Worm (Caenorhabditis elegans) whole organism, L3 larva: ENCODE data around the gene F41G3.6.
A peak's percentile ranks its signal among the peaks of the same experiment; 100 is the strongest.

Experiments
- aly-2 ChIP-seq: fragments of 150-350 bp; optimal IDR thresholded peaks from 2 replicates; lab custom pipeline; 2014; ENCODE audit warnings: missing biosample characterization, missing genetic modification characterization
- ama-1 ChIP-seq: fragments of 150-350 bp; optimal IDR thresholded peaks from 2 replicates; lab custom pipeline; 2018
- ceh-16 ChIP-seq: sonication (generic microtip); optimal IDR thresholded peaks from 2 replicates; lab custom pipeline; 2017; ENCODE audit warnings: missing biosample characterization, missing genetic modification characterization
- ceh-82 ChIP-seq: fragments of 150-350 bp; optimal IDR thresholded peaks from 2 replicates; lab custom pipeline; 2014; ENCODE audit warnings: missing biosample characterization, missing genetic modification characterization
- ceh-9 ChIP-seq: sonication (generic microtip); optimal IDR thresholded peaks from 2 replicates; lab custom pipeline; 2018; ENCODE audit warnings: missing biosample characterization, missing genetic modification characterization
- daf-12 ChIP-seq: fragments of 150-350 bp; optimal IDR thresholded peaks from 2 replicates; lab custom pipeline; 2014; ENCODE audit warnings: missing biosample characterization, missing genetic modification reagents, missing genetic modification characterization
- egl-5 ChIP-seq: fragments of 150-350 bp; optimal IDR thresholded peaks from 2 replicates; lab custom pipeline; 2017; ENCODE audit warnings: missing biosample characterization, missing genetic modification reagents, missing genetic modification characterization, inconsistent platforms
- elt-1 ChIP-seq: fragments of 150-350 bp; optimal IDR thresholded peaks from 2 replicates; lab custom pipeline; 2014; ENCODE audit warnings: missing biosample characterization, missing genetic modification characterization
- elt-2 ChIP-seq: sonication (generic microtip); optimal IDR thresholded peaks from 2 replicates; lab custom pipeline; 2016; ENCODE audit warnings: missing genetic modification reagents, mild to moderate bottlenecking, missing genetic modification characterization, missing compliant biosample characterization
- elt-3 ChIP-seq, 3 experiments: fragments of 150-350 bp in 1 of 3; sonication (generic microtip) in 2 of 3; optimal IDR thresholded peaks; 2 replicates in 2 of 3; 4 replicates in 1 of 3; lab custom pipeline; 2014 to 2017; ENCODE audit warnings: missing biosample characterization in 3 of 3, missing genetic modification characterization in 3 of 3
- eor-1 ChIP-seq, 2 experiments: fragments of 150-350 bp; optimal IDR thresholded peaks; 2 replicates each; lab custom pipeline; 2014 to 2018; ENCODE audit warnings: missing biosample characterization in 2 of 2, missing genetic modification characterization in 2 of 2
- fkh-2 ChIP-seq: fragments of 150-350 bp; optimal IDR thresholded peaks from 2 replicates; lab custom pipeline; 2014; ENCODE audit warnings: missing biosample characterization, missing genetic modification reagents, missing genetic modification characterization
- hmg-11 ChIP-seq: sonication (generic microtip); optimal IDR thresholded peaks from 2 replicates; lab custom pipeline; 2016; ENCODE audit warnings: missing genetic modification characterization, missing compliant biosample characterization
- jun-1 ChIP-seq: fragments of 150-350 bp; optimal IDR thresholded peaks from 2 replicates; lab custom pipeline; 2014; ENCODE audit warnings: missing biosample characterization, missing genetic modification reagents, missing genetic modification characterization
- lin-39 ChIP-seq: fragments of 150-350 bp; optimal IDR thresholded peaks from 2 replicates; lab custom pipeline; 2018; ENCODE audit warnings: missing biosample characterization, missing genetic modification reagents, missing genetic modification characterization
- lsy-12 ChIP-seq: sonication (generic microtip); optimal IDR thresholded peaks from 2 replicates; lab custom pipeline; 2016; ENCODE audit warnings: mild to moderate bottlenecking, missing genetic modification characterization, missing compliant biosample characterization
- mdl-1 ChIP-seq: fragments of 150-350 bp; optimal IDR thresholded peaks from 2 replicates; lab custom pipeline; 2014; ENCODE audit warnings: missing biosample characterization, missing genetic modification characterization
- mml-1 ChIP-seq: fragments of 150-350 bp; sonication (generic microtip); optimal IDR thresholded peaks from 3 replicates; lab custom pipeline; 2014; ENCODE audit warnings: missing biosample characterization, missing genetic modification characterization
- nfya-1 ChIP-seq: sonication (generic microtip); optimal IDR thresholded peaks from 2 replicates; lab custom pipeline; 2017; ENCODE audit warnings: missing genetic modification characterization, mild to moderate bottlenecking, missing compliant biosample characterization, antibody characterized with exemption, moderate library complexity; ENCODE audit not compliant: insufficient read depth
- nhr-11 ChIP-seq: fragments of 150-350 bp; optimal IDR thresholded peaks from 2 replicates; lab custom pipeline; 2014; ENCODE audit warnings: missing biosample characterization, missing genetic modification characterization
- nhr-12 ChIP-seq: fragments of 150-350 bp; optimal IDR thresholded peaks from 2 replicates; lab custom pipeline; 2014; ENCODE audit warnings: missing biosample characterization, missing genetic modification characterization
- nhr-23 ChIP-seq: fragments of 150-350 bp; optimal IDR thresholded peaks from 2 replicates; lab custom pipeline; 2014; ENCODE audit warnings: missing biosample characterization, missing genetic modification reagents, missing genetic modification characterization
- nhr-25 ChIP-seq: sonication (generic microtip); optimal IDR thresholded peaks from 2 replicates; lab custom pipeline; 2017; ENCODE audit warnings: missing biosample characterization, missing genetic modification characterization
- nhr-28 ChIP-seq: fragments of 150-350 bp; optimal IDR thresholded peaks from 2 replicates; lab custom pipeline; 2014; ENCODE audit warnings: missing biosample characterization, missing genetic modification characterization
- nhr-43 ChIP-seq: sonication (generic microtip); optimal IDR thresholded peaks from 2 replicates; lab custom pipeline; 2016; ENCODE audit warnings: mild to moderate bottlenecking, missing genetic modification characterization, missing compliant biosample characterization; ENCODE audit not compliant: poor library complexity, severe bottlenecking
- nhr-77 ChIP-seq: fragments of 150-350 bp; optimal IDR thresholded peaks from 2 replicates; lab custom pipeline; 2014; ENCODE audit warnings: missing biosample characterization, missing genetic modification characterization
- pha-4 ChIP-seq: fragments of 150-350 bp; optimal IDR thresholded peaks from 2 replicates; lab custom pipeline; 2014; ENCODE audit warnings: missing biosample characterization, missing genetic modification reagents, missing genetic modification characterization
- pqm-1 ChIP-seq: fragments of 150-350 bp; optimal IDR thresholded peaks from 2 replicates; lab custom pipeline; 2017; ENCODE audit warnings: missing biosample characterization, missing genetic modification characterization, inconsistent platforms
- tbx-2 ChIP-seq: sonication (generic microtip); optimal IDR thresholded peaks from 2 replicates; lab custom pipeline; 2016; ENCODE audit warnings: mild to moderate bottlenecking, missing genetic modification characterization, missing compliant biosample characterization
- zag-1 ChIP-seq: fragments of 150-350 bp; optimal IDR thresholded peaks from 2 replicates; lab custom pipeline; 2014; ENCODE audit warnings: missing biosample characterization, missing genetic modification characterization
- ztf-4 ChIP-seq: fragments of 150-350 bp; optimal IDR thresholded peaks from 2 replicates; lab custom pipeline; 2014; ENCODE audit warnings: missing biosample characterization, missing genetic modification characterization

Gene F41G3.6

DNA sequence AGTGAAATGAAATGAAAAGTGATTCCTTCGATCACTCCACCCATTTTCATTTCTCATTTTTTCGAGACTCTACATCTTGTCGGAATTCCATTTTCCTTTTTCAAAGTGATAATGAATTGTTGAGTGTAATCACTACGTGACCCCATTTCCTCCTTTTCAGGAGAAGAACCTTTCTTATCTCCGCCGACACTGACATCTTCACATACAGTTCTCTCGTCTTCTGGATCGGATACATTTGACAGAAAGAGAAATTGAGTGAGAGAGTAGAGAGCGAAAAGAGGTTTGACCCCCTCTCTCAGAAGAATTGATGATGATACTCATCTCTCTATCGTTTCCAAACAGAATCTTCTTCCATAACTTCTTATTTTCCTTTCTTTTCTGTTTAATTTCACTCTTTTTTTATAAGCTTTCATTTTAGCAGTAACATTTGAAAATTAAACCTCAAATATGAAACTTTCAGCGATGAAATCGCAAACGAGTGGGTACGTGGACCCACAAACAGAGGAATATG is 28.8 kb upstream of the F41G3.6 start, which contains the start of gene dpy-2:
Gene dpy-2, plus strand, starts transcription at position 461 of the 511 bp plus-strand sequence.
- peak; percentile 85 for TF ChIP-seq nhr-23
- TF ChIP-seq eor-1 (tag; optimal IDR thresholded peaks at IDR 0.05; lab: Kevin White, UChicago), result no peak
- TF ChIP-seq elt-3 (tag; optimal IDR thresholded peaks at IDR 0.05; lab: Kevin White, UChicago), result peak in 2 of 3 experiments; percentile 10 to 76

DNA sequence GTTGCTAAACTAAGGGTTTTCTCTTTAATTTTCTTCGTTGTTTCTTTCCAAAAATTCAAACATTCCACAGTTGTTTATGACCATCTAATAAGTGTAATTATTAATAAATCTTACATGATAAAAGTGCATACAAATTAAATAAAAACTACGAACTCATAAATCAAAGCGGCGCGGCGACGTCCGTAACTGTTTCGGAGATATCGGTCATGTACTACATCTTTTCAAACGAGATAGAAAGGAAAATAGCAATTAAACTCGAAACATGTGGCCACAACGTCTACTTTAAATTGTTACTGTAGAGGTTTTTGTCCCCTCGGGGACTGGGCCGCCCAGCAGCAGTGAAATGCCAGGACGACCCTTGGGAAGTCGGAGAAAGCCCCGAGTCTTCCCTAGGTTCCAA is 26.9 kb upstream of the F41G3.6 start:
- no peak for TF ChIP-seq daf-12
- peak; percentile 46 for TF ChIP-seq nhr-23
- TF ChIP-seq lin-39 (tag; lab: Kevin White, UChicago), result no peak
- no peak for TF ChIP-seq nhr-12 (tag; lab: Kevin White, UChicago)
- no peak for TF ChIP-seq aly-2
- no peak for TF ChIP-seq mml-1 (tag; lab: Kevin White, UChicago)
- no peak for TF ChIP-seq nhr-28
- no peak for TF ChIP-seq lsy-12 (tag; lab: Kevin White, UChicago)
- no peak for TF ChIP-seq eor-1 (tag; optimal IDR thresholded peaks at IDR 0.05; lab: Kevin White, UChicago)
- peak; percentile 28 for TF ChIP-seq ama-1
- no peak for TF ChIP-seq ceh-82 (tag; lab: Kevin White, UChicago)
- no peak for TF ChIP-seq zag-1 (tag; lab: Kevin White, UChicago)
- peak; percentile 35 for TF ChIP-seq nhr-43
- no peak for TF ChIP-seq ceh-9 (tag; lab: Kevin White, UChicago)
- TF ChIP-seq nhr-25 (tag; lab: Kevin White, UChicago), result no peak
- no peak for TF ChIP-seq fkh-2 (tag; lab: Kevin White, UChicago)
- TF ChIP-seq jun-1, result no peak
- TF ChIP-seq egl-5 (tag; lab: Kevin White, UChicago), result no peak
- TF ChIP-seq tbx-2 (tag; lab: Kevin White, UChicago), result no peak
- no peak for TF ChIP-seq hmg-11 (tag; lab: Kevin White, UChicago)
- TF ChIP-seq pqm-1, result no peak
- TF ChIP-seq, all 47 proteins: peak for 3

DNA sequence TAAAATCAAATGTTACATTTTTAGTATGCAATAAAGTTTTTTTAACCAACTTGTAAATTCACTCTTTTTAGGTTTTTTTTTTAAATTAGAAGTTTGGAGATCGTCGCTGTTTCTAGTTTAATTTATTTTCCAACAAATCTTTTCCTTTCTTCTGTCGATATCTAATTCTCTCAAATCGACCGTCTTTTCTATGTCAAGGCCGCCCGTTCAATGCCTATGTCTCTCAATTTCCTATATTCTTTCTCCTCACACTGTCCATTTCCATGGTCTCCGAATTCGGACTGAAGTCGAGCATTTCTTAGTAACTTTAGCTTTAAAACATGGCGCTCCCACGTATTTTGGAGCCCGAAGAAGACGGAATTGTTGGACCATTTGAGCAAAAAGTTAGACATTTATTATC is 26.1 kb upstream of the F41G3.6 start, which contains the start of the genes T14B4.5 and T14B4.20:
Gene T14B4.5, plus strand, starts transcription at position 226 of the 400 bp plus-strand sequence.
Gene T14B4.20, plus strand, starts transcription at position 264 of the 400 bp plus-strand sequence.
- TF ChIP-seq nhr-23 (peak; percentile 64), nhr-77 (tag; lab: Kevin White, UChicago) (no peak), aly-2 (no peak), nhr-11 (tag; lab: Kevin White, UChicago) (no peak), nhr-43 (no peak), eor-1 (tag; optimal IDR thresholded peaks at IDR 0.05; lab: Kevin White, UChicago) (peak in 1 of 2 experiments; percentile 11), nhr-25 (tag; lab: Kevin White, UChicago) (peak; percentile 38), ama-1 (no peak), zag-1 (tag; lab: Kevin White, UChicago) (no peak)

DNA sequence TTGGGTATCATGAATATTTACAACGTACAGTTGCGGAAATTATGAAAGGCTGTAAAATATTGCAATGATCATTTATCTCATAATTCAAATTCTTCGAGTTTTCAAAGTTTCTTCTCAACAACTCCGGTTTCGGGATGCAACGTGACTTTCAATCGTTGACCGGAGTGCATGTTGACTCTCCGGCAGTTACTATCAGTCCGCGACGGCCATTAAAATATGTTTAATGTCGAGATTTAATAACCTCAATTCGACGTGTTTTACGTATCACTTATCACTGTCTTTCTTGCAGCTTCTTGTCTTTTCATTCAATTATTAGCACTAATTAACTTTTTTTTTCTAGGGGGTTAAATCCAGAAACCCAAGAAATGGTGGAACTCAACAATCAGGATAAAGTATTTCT is 24.5 kb upstream of the F41G3.6 start, which contains the start of gene tsp-10:
Gene tsp-10, plus strand, starts transcription at position 366 of the 400 bp plus-strand sequence.
- TF ChIP-seq elt-2 (tag; lab: Kevin White, UChicago) (peak; percentile 60), mdl-1 (tag; lab: Kevin White, UChicago) (no peak)
- TF ChIP-seq, all 47 proteins: peak for 1

DNA sequence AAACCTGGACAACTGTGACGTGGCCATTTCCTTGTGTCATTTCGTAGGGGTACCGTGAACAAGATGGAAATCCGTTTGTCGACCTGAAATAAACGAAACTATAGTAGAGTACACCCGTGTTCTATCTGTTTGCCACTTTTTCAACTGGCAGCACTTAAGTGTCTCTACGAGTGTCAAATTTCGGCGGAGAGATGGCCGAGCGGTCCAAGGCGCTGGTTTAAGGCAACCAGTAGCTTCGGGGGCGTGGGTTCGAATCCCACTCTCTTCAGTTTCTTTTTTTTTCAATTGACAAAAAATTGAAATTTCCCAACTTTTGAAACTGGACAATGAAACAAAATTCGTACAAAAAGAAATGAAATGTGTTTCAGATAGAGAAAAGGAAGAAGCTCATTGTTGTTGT is 21.1 kb upstream of the F41G3.6 start:
- TF ChIP-seq lsy-12 (tag; lab: Kevin White, UChicago) (peak; percentile 36), hmg-11 (tag; lab: Kevin White, UChicago) (peak; percentile 38), pha-4 (peak; percentile 44), nfya-1 (tag; lab: Kevin White, UChicago) (peak; percentile 48), ceh-16 (tag; lab: Kevin White, UChicago) (no peak), lin-39 (tag; lab: Kevin White, UChicago) (peak; percentile 14), nhr-25 (tag; lab: Kevin White, UChicago) (no peak), aly-2 (no peak), ztf-4 (tag; lab: Kevin White, UChicago) (no peak)

DNA sequence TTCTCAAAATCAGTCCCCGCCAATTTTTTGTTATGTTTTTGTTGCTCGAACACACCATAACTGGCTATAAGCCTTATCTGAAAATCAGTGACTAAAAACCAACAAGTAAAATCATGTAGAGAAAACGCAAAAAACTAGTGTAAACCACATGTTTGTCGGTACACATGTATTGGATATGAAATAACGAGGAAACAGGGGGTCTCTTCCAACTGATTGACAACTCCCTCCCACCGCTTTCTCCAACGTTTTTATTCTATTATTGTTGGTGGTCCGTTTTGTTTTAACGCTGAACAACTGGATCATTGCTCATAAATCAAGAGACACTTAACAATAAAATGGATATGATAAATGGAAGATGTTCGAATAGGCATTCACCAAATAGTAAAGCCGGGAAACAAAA is 15.9 kb upstream of the F41G3.6 start:
- TF ChIP-seq egl-5 (tag; lab: Kevin White, UChicago) (peak; percentile 40), elt-1 (no peak)
